Fruit fly (Drosophila melanogaster) whole organism, embryonic: ENCODE data around the gene CG12310.
A peak's percentile ranks its signal among the peaks of the same experiment; 100 is the strongest.

Source experiments
- Ada2b ChIP-seq: fragments of 200-800 bp; sonication (Bioruptor generic); IDR thresholded peaks from 2 replicates; pipeline ENCODE4 v1.3.6; 2022; ENCODE audit warnings: missing biosample characterization, missing genetic modification characterization
- Bgb ChIP-seq: fragments of 200-800 bp; sonication (Bioruptor generic); IDR thresholded peaks from 2 replicates; pipeline ENCODE4 v1.3.6; 2022; ENCODE audit warnings: missing biosample characterization, missing genetic modification characterization; ENCODE audit not compliant: partially characterized antibody
- CG11398 ChIP-seq: fragments of 200-800 bp; sonication (Bioruptor generic); optimal IDR thresholded peaks from 2 replicates; lab custom pipeline; 2016; ENCODE audit warnings: missing biosample characterization, missing genetic modification characterization
- CG17361 ChIP-seq: fragments of 200-800 bp; sonication (Bioruptor generic); IDR thresholded peaks from 3 replicates; pipeline ENCODE4 v1.3.6; 2022; ENCODE audit warnings: missing biosample characterization, missing genetic modification characterization
- CG17829 ChIP-seq: fragments of 200-800 bp; optimal IDR thresholded peaks from 2 replicates; lab custom pipeline; 2019; ENCODE audit warnings: missing biosample characterization, mild to moderate bottlenecking, missing genetic modification characterization, moderate library complexity
- CG18599 ChIP-seq: fragments of 200-800 bp; sonication (Bioruptor generic); optimal IDR thresholded peaks from 3 replicates; lab custom pipeline; 2017; ENCODE audit warnings: missing biosample characterization, missing genetic modification characterization, mild to moderate bottlenecking, moderate library complexity, missing genetic modification reagents
- CG3407 ChIP-seq: fragments of 200-800 bp; sonication (Bioruptor generic); optimal IDR thresholded peaks from 2 replicates; lab custom pipeline; 2018; ENCODE audit warnings: missing biosample characterization, mild to moderate bottlenecking, missing genetic modification characterization
- CG4404 ChIP-seq: fragments of 200-800 bp; sonication (Bioruptor generic); IDR thresholded peaks from 2 replicates; pipeline ENCODE4 v1.3.6; 2022; ENCODE audit warnings: missing biosample characterization, missing genetic modification characterization
- CG4820 ChIP-seq: fragments of 200-800 bp; sonication (Bioruptor generic); optimal IDR thresholded peaks from 3 replicates; lab custom pipeline; 2016; ENCODE audit warnings: missing biosample characterization, missing genetic modification characterization
- CG6254 ChIP-seq: fragments of 200-800 bp; sonication (Bioruptor generic); optimal IDR thresholded peaks from 3 replicates; lab custom pipeline; 2017; ENCODE audit warnings: mild to moderate bottlenecking, missing biosample characterization, missing genetic modification reagents, missing genetic modification characterization
- CG7963 ChIP-seq: fragments of 200-800 bp; sonication (Bioruptor generic); IDR thresholded peaks from 3 replicates; pipeline ENCODE4 v1.3.6; 2022; ENCODE audit warnings: missing biosample characterization, missing genetic modification characterization; ENCODE audit not compliant: partially characterized antibody
- CG8944 ChIP-seq: fragments of 200-800 bp; sonication (Bioruptor generic); optimal IDR thresholded peaks from 3 replicates; lab custom pipeline; 2016; ENCODE audit warnings: missing biosample characterization, missing genetic modification characterization
- CTCF ChIP-seq: fragments of 200-800 bp; sonication (Bioruptor generic); optimal IDR thresholded peaks from 2 replicates; lab custom pipeline; 2017; ENCODE audit warnings: missing biosample characterization, mild to moderate bottlenecking, missing genetic modification characterization, moderate library complexity
- Dp ChIP-seq: fragments of 200-800 bp; sonication (Bioruptor generic); optimal IDR thresholded peaks from 2 replicates; lab custom pipeline; 2018; ENCODE audit warnings: missing biosample characterization, mild to moderate bottlenecking, missing genetic modification characterization, moderate library complexity
- Ets65A ChIP-seq: fragments of 200-800 bp; sonication (Bioruptor generic); peaks from one replicate; lab custom pipeline; 2016; ENCODE audit warnings: missing biosample characterization, missing genetic modification characterization
- Hr51 ChIP-seq, 2 experiments: fragments of 200-800 bp; sonication (Bioruptor generic); optimal IDR thresholded peaks; 2 replicates in 1 of 2; 3 replicates in 1 of 2; lab custom pipeline; 2016 to 2018; ENCODE audit warnings: missing biosample characterization in 2 of 2, missing genetic modification characterization in 2 of 2, mild to moderate bottlenecking in 1 of 2, moderate library complexity in 1 of 2
- Hsf ChIP-seq: fragments of 200-800 bp; sonication (Bioruptor generic); optimal IDR thresholded peaks from 3 replicates; lab custom pipeline; 2016; ENCODE audit warnings: missing biosample characterization, missing genetic modification characterization
- Lpt ChIP-seq: fragments of >200 bp; optimal IDR thresholded peaks from 2 replicates; lab custom pipeline; 2018; ENCODE audit warnings: missing biosample characterization, missing genetic modification characterization
- Mad ChIP-seq: fragments of 200-800 bp; sonication (Bioruptor generic); optimal IDR thresholded peaks from 2 replicates; lab custom pipeline; 2016; ENCODE audit warnings: missing biosample characterization, missing genetic modification characterization
- Myb ChIP-seq: fragments of 200-800 bp; sonication (Bioruptor generic); optimal IDR thresholded peaks from 2 replicates; lab custom pipeline; 2016; ENCODE audit warnings: missing biosample characterization, missing genetic modification characterization
- NC2β ChIP-seq: fragments of 200-800 bp; sonication (Bioruptor generic); optimal IDR thresholded peaks from 2 replicates; lab custom pipeline; 2016; ENCODE audit warnings: missing biosample characterization, missing genetic modification characterization
- Opbp ChIP-seq: fragments of 200-800 bp; sonication (Bioruptor generic); IDR thresholded peaks from 3 replicates; pipeline ENCODE4 v1.3.6; 2022; ENCODE audit warnings: missing biosample characterization, missing genetic modification characterization; ENCODE audit not compliant: partially characterized antibody
- Rx ChIP-seq: fragments of 200-800 bp; sonication (Bioruptor generic); IDR thresholded peaks from 2 replicates; pipeline ENCODE4 v1.3.6; 2022; ENCODE audit warnings: missing biosample characterization, missing genetic modification characterization
- YL-1 ChIP-seq: fragments of 200-800 bp; sonication (Bioruptor generic); optimal IDR thresholded peaks from 3 replicates; lab custom pipeline; 2017; ENCODE audit warnings: missing biosample characterization, mild to moderate bottlenecking, missing genetic modification characterization
- amos ChIP-seq: fragments of 200-800 bp; sonication (Bioruptor generic); IDR thresholded peaks from 2 replicates; pipeline ENCODE4 v1.3.6; 2022; ENCODE audit warnings: missing biosample characterization, missing genetic modification characterization; ENCODE audit not compliant: partially characterized antibody
- ara ChIP-seq: fragments of 200-800 bp; sonication (Bioruptor generic); IDR thresholded peaks from 2 replicates; pipeline ENCODE4 v1.3.6; 2022; ENCODE audit warnings: missing biosample characterization, missing genetic modification characterization
- az2 ChIP-seq: fragments of 200-800 bp; sonication (Bioruptor generic); optimal IDR thresholded peaks from 3 replicates; lab custom pipeline; 2016; ENCODE audit warnings: missing biosample characterization, missing genetic modification characterization
- bowl ChIP-seq: fragments of 200-800 bp; sonication (Bioruptor generic); IDR thresholded peaks from 2 replicates; pipeline ENCODE4 v1.3.6; 2022; ENCODE audit warnings: missing biosample characterization, missing genetic modification characterization
- crp ChIP-seq, 2 experiments: fragments of 200-800 bp; sonication (Bioruptor generic); optimal IDR thresholded peaks; 2 replicates in 1 of 2; 3 replicates in 1 of 2; lab custom pipeline; 2017; ENCODE audit warnings: missing biosample characterization in 2 of 2, missing genetic modification characterization in 2 of 2, mild to moderate bottlenecking in 1 of 2, moderate library complexity in 1 of 2
- dm ChIP-seq: fragments of 200-800 bp; sonication (Bioruptor generic); optimal IDR thresholded peaks from 3 replicates; lab custom pipeline; 2016; ENCODE audit warnings: missing biosample characterization, missing genetic modification characterization
- dmrt11E ChIP-seq: fragments of 200-800 bp; sonication (Bioruptor generic); optimal IDR thresholded peaks from 3 replicates; lab custom pipeline; 2018; ENCODE audit warnings: missing biosample characterization, mild to moderate bottlenecking, missing genetic modification characterization, moderate library complexity
- eve ChIP-seq, 2 experiments: fragments of >200 bp; optimal IDR thresholded peaks; 2 replicates each; lab custom pipeline; 2017; ENCODE audit warnings: missing biosample characterization in 2 of 2, missing genetic modification characterization in 2 of 2
- grau ChIP-seq: fragments of 200-800 bp; optimal IDR thresholded peaks from 3 replicates; lab custom pipeline; 2019; ENCODE audit warnings: missing biosample characterization, mild to moderate bottlenecking, missing genetic modification characterization, moderate library complexity
- h ChIP-seq: fragments of >200 bp; optimal IDR thresholded peaks from 2 replicates; lab custom pipeline; 2017
- hth ChIP-seq: fragments of >200 bp; optimal IDR thresholded peaks from 2 replicates; lab custom pipeline; 2017; ENCODE audit warnings: inconsistent platforms
- knrl ChIP-seq: fragments of 200-800 bp; sonication (Bioruptor generic); IDR thresholded peaks from 3 replicates; pipeline ENCODE4 v1.3.6; 2022; ENCODE audit warnings: missing biosample characterization, missing genetic modification characterization; ENCODE audit not compliant: partially characterized antibody
- otp ChIP-seq: fragments of 200-800 bp; sonication (Bioruptor generic); IDR thresholded peaks from 3 replicates; pipeline ENCODE4, ENCODE4 v1.3.6; 2022; ENCODE audit warnings: missing biosample characterization, missing genetic modification characterization
- pita ChIP-seq: fragments of 200-800 bp; sonication (Bioruptor generic); optimal IDR thresholded peaks from 2 replicates; lab custom pipeline; 2017; ENCODE audit warnings: missing biosample characterization, mild to moderate bottlenecking, missing genetic modification characterization
- row ChIP-seq: fragments of 200-800 bp; sonication (Bioruptor generic); IDR thresholded peaks from 3 replicates; pipeline ENCODE4 v1.3.6; 2022; ENCODE audit warnings: missing biosample characterization, missing genetic modification characterization
- sens ChIP-seq: fragments of 200-800 bp; sonication (Bioruptor generic); peaks from one replicate; lab custom pipeline; 2016; ENCODE audit warnings: missing biosample characterization, missing genetic modification characterization
- sens-2 ChIP-seq: fragments of 200-800 bp; sonication (Bioruptor generic); IDR thresholded peaks from 2 replicates; pipeline ENCODE4 v1.3.6; 2022; ENCODE audit warnings: missing biosample characterization, missing genetic modification characterization
- sr ChIP-seq: fragments of 200-800 bp; sonication (Bioruptor generic); IDR thresholded peaks from 3 replicates; pipeline ENCODE4 v1.3.6; 2022; ENCODE audit warnings: missing biosample characterization, missing genetic modification characterization
- stwl ChIP-seq: fragments of 200-800 bp; sonication (Bioruptor generic); optimal IDR thresholded peaks from 3 replicates; lab custom pipeline; 2018; ENCODE audit warnings: missing biosample characterization, mild to moderate bottlenecking, missing genetic modification characterization, moderate library complexity
- tap ChIP-seq: fragments of 200-800 bp; optimal IDR thresholded peaks from 3 replicates; lab custom pipeline; 2019; ENCODE audit warnings: missing biosample characterization, mild to moderate bottlenecking, missing genetic modification characterization, moderate library complexity
- tna ChIP-seq: fragments of 200-800 bp; sonication (Bioruptor generic); IDR thresholded peaks from 2 replicates; pipeline ENCODE4 v1.3.6; 2022; ENCODE audit warnings: missing biosample characterization, missing genetic modification characterization; ENCODE audit not compliant: partially characterized antibody
- vnd ChIP-seq: fragments of 200-800 bp; sonication (Bioruptor generic); IDR thresholded peaks from 3 replicates; pipeline ENCODE4 v1.3.6; 2022; ENCODE audit warnings: missing biosample characterization, missing genetic modification characterization; ENCODE audit not compliant: partially characterized antibody
- zen ChIP-seq: fragments of 200-800 bp; sonication (Bioruptor generic); optimal IDR thresholded peaks from 3 replicates; lab custom pipeline; 2018; ENCODE audit warnings: missing biosample characterization, mild to moderate bottlenecking, missing genetic modification characterization, moderate library complexity
- zf30C ChIP-seq: fragments of 200-800 bp; sonication (Bioruptor generic); optimal IDR thresholded peaks from 3 replicates; lab custom pipeline; 2018; ENCODE audit warnings: missing biosample characterization, mild to moderate bottlenecking, missing genetic modification characterization

Gene CG12310

dm6 chr3L:15051325-15051724 lies 719 bp upstream of the CG12310 start, which contains the start of gene CG43679:
TSS of gene CG43679 (minus strand) at chr3L:15051425.
- TF ChIP-seq Rx = no peak
- TF ChIP-seq bowl = no peak
- no peak for TF ChIP-seq eve (GFP tag; optimal IDR thresholded peaks at IDR 0.05; lab: Kevin White, UChicago)
- TF ChIP-seq Ada2b (GFP tag; lab: Robert Waterston, UW) = no peak
- no peak for TF ChIP-seq Mad (GFP tag; lab: Kevin White, UChicago)
- TF ChIP-seq CG4404 = no peak
- no peak for TF ChIP-seq sens-2 (GFP tag; lab: Robert Waterston, UW)
- TF ChIP-seq h = no peak
- TF ChIP-seq sr = no peak

dm6 chr3L:15050109-15050508 lies 497 bp downstream of the CG12310 start, which contains the start of gene CG18581:
TSS of gene CG18581 (minus strand) at chr3L:15050209.
- no peak for TF ChIP-seq CG4820 (GFP tag; lab: Kevin White, UChicago)
- TF ChIP-seq Ets65A = peak; percentile 36
- TF ChIP-seq, all 482 proteins: peak for 1

dm6 chr3L:15049395-15049794 lies 1.2 kb downstream of the CG12310 start, which contains the start of gene CG43678:
TSS of gene CG43678 (minus strand) at chr3L:15049495.
- TF ChIP-seq CG6254 (GFP tag; lab: Kevin White, UChicago) = no peak
- TF ChIP-seq CG11398 (GFP tag; lab: Kevin White, UChicago) = no peak
- no peak for TF ChIP-seq row
- peak; percentile 11 for TF ChIP-seq CG18599
- no peak for TF ChIP-seq CG8944 (GFP tag; lab: Kevin White, UChicago)
- no peak for TF ChIP-seq otp
- no peak for TF ChIP-seq hth
- TF ChIP-seq tna = no peak

dm6 chr3L:15048091-15048490 lies 2.5 kb downstream of the CG12310 start:
- peak; percentile 28 for TF ChIP-seq Hsf (GFP tag; lab: Kevin White, UChicago)
- TF ChIP-seq crp (GFP tag; optimal IDR thresholded peaks at IDR 0.05; lab: Kevin White, UChicago) = no peak
- 0 out of 3 replicates have a peak, but pooled peaks have one; percentile 39 for TF ChIP-seq Opbp (GFP tag; lab: Robert Waterston, UW)
- TF ChIP-seq zf30C (GFP tag; lab: Kevin White, UChicago) = no peak
- peak; percentile 2 for TF ChIP-seq CG17829 (tag; lab: Kevin White, UChicago)
- TF ChIP-seq stwl (tag; lab: Kevin White, UChicago) = peak; percentile 57
- TF ChIP-seq CG7963 (GFP tag; lab: Robert Waterston, UW) = peak; percentile 62; the same call in 1 of the 3 replicates
- peak; percentile 73 for TF ChIP-seq amos (GFP tag; lab: Robert Waterston, UW)
- peak; percentile 21 for TF ChIP-seq dmrt11E (tag; lab: Kevin White, UChicago)
- TF ChIP-seq YL-1 (GFP tag; lab: Kevin White, UChicago) = no peak
- TF ChIP-seq Lpt = no peak
- TF ChIP-seq pita (GFP tag; lab: Kevin White, UChicago) = peak; percentile 32
- no peak for TF ChIP-seq tap (tag; lab: Kevin White, UChicago)
- TF ChIP-seq NC2β (GFP tag; lab: Kevin White, UChicago) = no peak
- peak; percentile 94 for TF ChIP-seq CTCF (GFP tag; lab: Kevin White, UChicago)
- peak; percentile 11 for TF ChIP-seq Dp (GFP tag; lab: Kevin White, UChicago)
- no peak for TF ChIP-seq dm
- peak in 1 of 2 experiments; percentile 14 for TF ChIP-seq Hr51 (GFP tag; optimal IDR thresholded peaks at IDR 0.05; lab: Kevin White, UChicago)
- TF ChIP-seq grau (tag; lab: Kevin White, UChicago) = peak; percentile 11
- TF ChIP-seq sens (GFP tag; lab: Kevin White, UChicago) = peak; percentile 84
- peak; percentile 39 for TF ChIP-seq Myb (GFP tag; lab: Kevin White, UChicago)
- TF ChIP-seq vnd (GFP tag; lab: Robert Waterston, UW) = no peak
- no peak for TF ChIP-seq CG3407 (GFP tag; lab: Kevin White, UChicago)
- TF ChIP-seq knrl (GFP tag; lab: Robert Waterston, UW) = peak; percentile 50; the same call in 2 of the 3 replicates
- TF ChIP-seq az2 (GFP tag; lab: Kevin White, UChicago) = peak; percentile 7
- TF ChIP-seq ara (GFP tag; lab: Robert Waterston, UW) = 0 out of 2 replicates have a peak, but pooled peaks have one; percentile 5
- TF ChIP-seq Bgb = peak; percentile 76
- 0 out of 3 replicates have a peak, but pooled peaks have one; percentile 10 for TF ChIP-seq CG17361
- peak; percentile 43 for TF ChIP-seq zen (tag; lab: Kevin White, UChicago)
